Worm (Caenorhabditis elegans) whole organism, L1 larva: Measurements from ENCODE around the gene gop-1.

ENCODE experiments used
- Y116A8C.19 ChIP-seq: sonication (generic microtip); optimal IDR thresholded peaks from 2 replicates; lab custom pipeline; 2016; ENCODE audit warnings: missing compliant biosample characterization, missing genetic modification characterization, borderline replicate concordance
- ceh-82 ChIP-seq, 3 experiments: fragments of 150-350 bp in 1 of 3; sonication (generic microtip) in 2 of 3; optimal IDR thresholded peaks; 2 replicates each; lab custom pipeline; 2014 to 2017; ENCODE audit warnings: missing biosample characterization in 3 of 3, missing genetic modification characterization in 3 of 3
- dpl-1 ChIP-seq, 3 experiments: fragments of 150-350 bp in 2 of 3; sonication (generic microtip) in 1 of 3; optimal IDR thresholded peaks; 2 replicates each; lab custom pipeline; 2014 to 2017; ENCODE audit warnings: missing biosample characterization in 3 of 3, missing genetic modification characterization in 3 of 3, missing genetic modification reagents in 3 of 3
- dsc-1 ChIP-seq: sonication (generic microtip); optimal IDR thresholded peaks from 2 replicates; lab custom pipeline; 2016; ENCODE audit warnings: mild to moderate bottlenecking, missing genetic modification characterization, missing compliant biosample characterization
- efl-1 ChIP-seq, 4 experiments: fragments of 150-350 bp; optimal IDR thresholded peaks in 3 of 4; peaks in 1 of 4; 1 replicate in 1 of 4; 2 replicates in 3 of 4; lab custom pipeline; 2014; ENCODE audit warnings: missing biosample characterization in 2 of 4, missing genetic modification characterization in 2 of 4, missing genetic modification reagents in 2 of 4
- efl-3 ChIP-seq: fragments of 200-800 bp; sonication (Bioruptor generic); optimal IDR thresholded peaks from 2 replicates; lab custom pipeline; 2018; ENCODE audit warnings: mild to moderate bottlenecking, missing genetic modification characterization, missing compliant biosample characterization
- egl-13 ChIP-seq: sonication (generic microtip); optimal IDR thresholded peaks from 2 replicates; lab custom pipeline; 2016; ENCODE audit warnings: missing genotype, missing genetic modification reagents, missing genetic modification characterization, missing compliant biosample characterization
- egl-27 ChIP-seq, 2 experiments: fragments of 150-350 bp in 1 of 2; sonication (generic microtip); optimal IDR thresholded peaks; 3 replicates each; lab custom pipeline; 2017 to 2018; ENCODE audit warnings: missing biosample characterization in 2 of 2, missing genetic modification characterization in 2 of 2, missing genetic modification reagents in 2 of 2
- elt-2 ChIP-seq: sonication (generic microtip); optimal IDR thresholded peaks from 2 replicates; lab custom pipeline; 2016; ENCODE audit warnings: missing genetic modification characterization, mild to moderate bottlenecking, inconsistent platforms, missing compliant biosample characterization, missing genetic modification reagents
- elt-3 ChIP-seq, 6 experiments: fragments of 150-350 bp in 1 of 6; sonication (generic microtip); optimal IDR thresholded peaks; 2 replicates each; lab custom pipeline; 2017 to 2018; ENCODE audit warnings: missing biosample characterization in 6 of 6, missing genetic modification characterization in 6 of 6, inconsistent platforms in 1 of 6
- ets-5 ChIP-seq: fragments of 200-800 bp; sonication (Bioruptor generic); IDR thresholded peaks from 2 replicates; pipeline ENCODE4 v1.3.6; 2022; ENCODE audit warnings: missing genetic modification characterization, missing compliant biosample characterization
- fkh-4 ChIP-seq: sonication (generic microtip); optimal IDR thresholded peaks from 2 replicates; lab custom pipeline; 2016; ENCODE audit warnings: missing compliant biosample characterization, missing genetic modification characterization, borderline replicate concordance
- fkh-8 ChIP-seq: sonication (generic microtip); optimal IDR thresholded peaks from 2 replicates; lab custom pipeline; 2016; ENCODE audit warnings: mild to moderate bottlenecking, missing genetic modification characterization, missing compliant biosample characterization
- grh-1 ChIP-seq: fragments of 200-800 bp; sonication (Bioruptor generic); IDR thresholded peaks from 2 replicates; pipeline ENCODE4 v1.3.6; 2022; ENCODE audit warnings: missing genetic modification reagents, missing genetic modification characterization, missing compliant biosample characterization
- hlh-4 ChIP-seq: sonication (generic microtip); optimal IDR thresholded peaks from 2 replicates; lab custom pipeline; 2016; ENCODE audit warnings: mild to moderate bottlenecking, missing genetic modification characterization, missing compliant biosample characterization
- jun-1 ChIP-seq: fragments of 150-350 bp; optimal IDR thresholded peaks from 2 replicates; lab custom pipeline; 2014; ENCODE audit warnings: missing biosample characterization, missing genetic modification reagents, missing genetic modification characterization
- lin-35 ChIP-seq, 2 experiments: fragments of 150-350 bp; optimal IDR thresholded peaks; 2 replicates each; lab custom pipeline; 2014; ENCODE audit warnings: missing biosample characterization in 2 of 2, missing genetic modification characterization in 2 of 2, missing genetic modification reagents in 2 of 2
- lsy-2 ChIP-seq, 2 experiments: fragments of 150-350 bp; optimal IDR thresholded peaks; 2 replicates each; lab custom pipeline; 2014; ENCODE audit warnings: missing biosample characterization in 2 of 2, missing genetic modification characterization in 2 of 2
- mef-2 ChIP-seq: fragments of 150-350 bp; optimal IDR thresholded peaks from 2 replicates; lab custom pipeline; 2014; ENCODE audit warnings: missing biosample characterization, missing genetic modification characterization
- mep-1 ChIP-seq: fragments of 150-350 bp; optimal IDR thresholded peaks from 2 replicates; lab custom pipeline; 2014; ENCODE audit warnings: missing biosample characterization, missing genetic modification characterization
- nhr-19 ChIP-seq: fragments of 200-800 bp; sonication (Bioruptor generic); conservative IDR thresholded peaks from 2 replicates; pipeline ENCODE4 v1.3.6; 2022; ENCODE audit warnings: missing genetic modification characterization, missing compliant biosample characterization
- nhr-237 ChIP-seq: fragments of 150-350 bp; optimal IDR thresholded peaks from 2 replicates; lab custom pipeline; 2014; ENCODE audit warnings: missing biosample characterization, missing genetic modification characterization
- nhr-47 ChIP-seq: sonication (generic microtip); optimal IDR thresholded peaks from 2 replicates; lab custom pipeline; 2016; ENCODE audit warnings: mild to moderate bottlenecking, missing genetic modification characterization, moderate library complexity, missing compliant biosample characterization
- nhr-71 ChIP-seq: sonication (generic microtip); optimal IDR thresholded peaks from 2 replicates; lab custom pipeline; 2016; ENCODE audit warnings: mild to moderate bottlenecking, missing genetic modification characterization, moderate library complexity, missing compliant biosample characterization
- nhr-76 ChIP-seq: sonication (generic microtip); optimal IDR thresholded peaks from 2 replicates; lab custom pipeline; 2017; ENCODE audit warnings: missing biosample characterization, missing genetic modification characterization
- nhr-77 ChIP-seq: fragments of 150-350 bp; optimal IDR thresholded peaks from 2 replicates; lab custom pipeline; 2014; ENCODE audit warnings: missing biosample characterization, missing genetic modification characterization
- nhr-84 ChIP-seq: sonication (generic microtip); optimal IDR thresholded peaks from 2 replicates; lab custom pipeline; 2017; ENCODE audit warnings: missing biosample characterization, missing genetic modification characterization
- nhr-85 ChIP-seq: sonication (generic microtip); peaks from one replicate; lab custom pipeline; 2016; ENCODE audit warnings: missing genetic modification characterization, inconsistent platforms, missing compliant biosample characterization
- nhr-90 ChIP-seq: sonication (generic microtip); optimal IDR thresholded peaks from 2 replicates; lab custom pipeline; 2016; ENCODE audit warnings: mild to moderate bottlenecking, missing genetic modification characterization, missing compliant biosample characterization; ENCODE audit not compliant: poor library complexity
- pag-3 ChIP-seq: sonication (generic microtip); optimal IDR thresholded peaks from 2 replicates; lab custom pipeline; 2017; ENCODE audit warnings: missing genetic modification characterization, mild to moderate bottlenecking, missing compliant biosample characterization, antibody characterized with exemption, borderline replicate concordance; ENCODE audit not compliant: insufficient read depth
- pqm-1 ChIP-seq: sonication (generic microtip); optimal IDR thresholded peaks from 3 replicates; lab custom pipeline; 2017; ENCODE audit warnings: missing biosample characterization, missing genetic modification characterization
- rnt-1 ChIP-seq: sonication (generic microtip); optimal IDR thresholded peaks from 2 replicates; lab custom pipeline; 2016; ENCODE audit warnings: mild to moderate bottlenecking, missing genetic modification characterization, moderate library complexity, missing compliant biosample characterization
- snpc-4 ChIP-seq: fragments of 150-350 bp; optimal IDR thresholded peaks from 2 replicates; lab custom pipeline; 2014; ENCODE audit warnings: missing biosample characterization, missing genetic modification characterization
- snu-23 ChIP-seq: sonication (generic microtip); optimal IDR thresholded peaks from 2 replicates; lab custom pipeline; 2016; ENCODE audit warnings: missing genetic modification characterization, missing compliant biosample characterization
- sox-4 ChIP-seq: sonication (generic microtip); optimal IDR thresholded peaks from 2 replicates; lab custom pipeline; 2016; ENCODE audit warnings: missing genetic modification characterization, missing compliant biosample characterization
- sptf-1 ChIP-seq: fragments of 150-350 bp; optimal IDR thresholded peaks from 2 replicates; lab custom pipeline; 2014; ENCODE audit warnings: missing biosample characterization, missing genetic modification characterization
- sup-37 ChIP-seq: fragments of 200-800 bp; sonication (Bioruptor generic); optimal IDR thresholded peaks from 2 replicates; lab custom pipeline; 2018; ENCODE audit warnings: mild to moderate bottlenecking, missing genetic modification characterization, missing compliant biosample characterization
- tbx-2 ChIP-seq: sonication (generic microtip); optimal IDR thresholded peaks from 2 replicates; lab custom pipeline; 2016; ENCODE audit warnings: missing genetic modification characterization, missing compliant biosample characterization
- tlp-1 ChIP-seq: fragments of 150-350 bp; optimal IDR thresholded peaks from 2 replicates; lab custom pipeline; 2014; ENCODE audit warnings: missing biosample characterization, missing genetic modification characterization
- unc-30 ChIP-seq: sonication (generic microtip); optimal IDR thresholded peaks from 2 replicates; lab custom pipeline; 2017; ENCODE audit warnings: missing biosample characterization, missing genetic modification characterization
- unc-62 ChIP-seq: fragments of 150-350 bp; optimal IDR thresholded peaks from 2 replicates; lab custom pipeline; 2014; ENCODE audit warnings: missing biosample characterization, missing genetic modification reagents, missing genetic modification characterization
- unc-86 ChIP-seq: sonication (generic microtip); optimal IDR thresholded peaks from 2 replicates; lab custom pipeline; 2016; ENCODE audit warnings: missing genetic modification characterization, missing compliant biosample characterization
- unc-98 ChIP-seq: fragments of 200-800 bp; sonication (Bioruptor generic); IDR thresholded peaks from 2 replicates; pipeline ENCODE4 v1.3.6; 2022; ENCODE audit warnings: missing genetic modification characterization, missing compliant biosample characterization
- zip-4 ChIP-seq: fragments of 200-800 bp; sonication (Bioruptor generic); optimal IDR thresholded peaks from 2 replicates; lab custom pipeline; 2018; ENCODE audit warnings: mild to moderate bottlenecking, missing genetic modification characterization, moderate library complexity, missing compliant biosample characterization
- ztf-4 ChIP-seq: fragments of 150-350 bp; optimal IDR thresholded peaks from 2 replicates; lab custom pipeline; 2014; ENCODE audit warnings: missing biosample characterization, missing genetic modification characterization

The gop-1 gene

ce11 chrIII:5268486-5268885 is 14.2 kb downstream of the gop-1 start:
- TF ChIP-seq efl-1 (optimal IDR thresholded peaks at IDR 0.05; lab: Kevin White, UChicago) (no peak), efl-1 (GFP tag; optimal IDR thresholded peaks at IDR 0.05 in 1 of 2; lab: Kevin White, UChicago) (peak in 1 of 2 experiments; percentile 69), lsy-2 (tag; optimal IDR thresholded peaks at IDR 0.05; lab: Kevin White, UChicago) (peak; percentile 8), elt-2 (peak; percentile 6), ets-5 (GFP tag; lab: Robert Waterston, UW) (no peak), lin-35 (GFP tag; optimal IDR thresholded peaks at IDR 0.05; lab: Kevin White, UChicago) (peak in 1 of 2 experiments; percentile 47)

DNA sequence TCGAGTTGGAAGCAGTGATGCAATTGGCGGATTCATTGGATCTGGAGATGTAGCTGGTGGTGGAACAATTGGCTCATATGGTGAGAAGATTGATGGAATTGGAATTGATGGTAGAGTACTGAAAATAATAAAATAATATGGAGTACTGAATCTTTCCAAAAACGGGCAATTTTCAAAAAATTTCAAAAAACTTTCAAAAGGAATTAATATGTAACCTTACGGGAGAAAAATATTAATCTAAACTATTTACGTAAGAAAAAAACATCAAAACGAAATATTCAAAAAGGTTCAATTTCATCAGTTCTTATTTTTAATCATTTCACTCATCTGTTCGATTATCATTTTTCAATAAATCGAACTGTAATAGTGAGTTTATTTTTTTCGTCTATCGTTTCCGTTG is 15.6 kb downstream of the gop-1 start, which contains the start of gene ZC395.4:
TSS of gene ZC395.4 (plus strand) at position 301 of the 400 bp plus-strand sequence.
- no peak for TF ChIP-seq mep-1 (tag; lab: Kevin White, UChicago)
- TF ChIP-seq snu-23: no peak
- no peak for TF ChIP-seq efl-3 (GFP tag; lab: Kevin White, UChicago)
- no peak for TF ChIP-seq pag-3 (tag; lab: Kevin White, UChicago)
- TF ChIP-seq fkh-4 (tag; lab: Kevin White, UChicago): no peak
- TF ChIP-seq nhr-237 (tag; lab: Kevin White, UChicago): no peak
- TF ChIP-seq grh-1 (GFP tag; lab: Robert Waterston, UW): no peak
- TF ChIP-seq sptf-1 (tag; lab: Kevin White, UChicago): no peak
- TF ChIP-seq zip-4 (GFP tag; lab: Kevin White, UChicago): no peak
- TF ChIP-seq Y116A8C.19: no peak
- TF ChIP-seq nhr-76 (tag; lab: Kevin White, UChicago): no peak
- no peak for TF ChIP-seq efl-1 (optimal IDR thresholded peaks at IDR 0.05; lab: Kevin White, UChicago)
- TF ChIP-seq efl-1 (GFP tag; optimal IDR thresholded peaks at IDR 0.05 in 1 of 2; lab: Kevin White, UChicago): no peak
- no peak for TF ChIP-seq nhr-90 (tag; lab: Kevin White, UChicago)
- TF ChIP-seq unc-30 (tag; lab: Kevin White, UChicago): no peak
- TF ChIP-seq elt-3 (tag; optimal IDR thresholded peaks at IDR 0.05; lab: Kevin White, UChicago): no peak
- no peak for TF ChIP-seq jun-1 (tag; lab: Kevin White, UChicago)
- TF ChIP-seq hlh-4 (tag; lab: Kevin White, UChicago): no peak
- TF ChIP-seq nhr-47 (tag; lab: Kevin White, UChicago): no peak

DNA sequence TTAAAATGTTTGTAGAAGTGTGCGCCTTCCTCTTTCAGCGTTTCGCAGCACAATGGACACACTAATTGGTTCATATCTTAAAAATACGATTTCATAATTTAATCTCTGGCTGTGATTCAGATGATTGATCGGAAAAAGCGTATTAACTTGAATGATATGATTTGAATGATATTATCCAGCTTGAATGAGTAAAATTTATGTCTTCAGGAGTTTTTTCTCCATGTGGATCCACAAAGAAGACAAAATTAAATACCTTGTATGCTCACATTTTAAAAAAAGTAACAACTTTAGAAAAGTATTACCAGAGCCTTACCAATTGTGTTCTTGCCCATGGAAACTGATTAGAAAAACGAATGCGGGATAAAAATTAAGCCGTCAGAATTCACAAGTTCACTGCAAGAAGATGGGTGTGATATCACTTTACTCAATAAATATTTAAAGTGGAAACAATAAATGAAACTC is 19.2 kb downstream of the gop-1 start, which contains the start of gene ztf-8:
TSS of gene ztf-8 (minus strand) at position 76 of the 462 bp plus-strand sequence.
- TF ChIP-seq ztf-4 (tag; lab: Kevin White, UChicago) (no peak), efl-1 (optimal IDR thresholded peaks at IDR 0.05; lab: Kevin White, UChicago) (no peak), efl-1 (GFP tag; optimal IDR thresholded peaks at IDR 0.05 in 1 of 2; lab: Kevin White, UChicago) (no peak), fkh-8 (no peak), nhr-19 (GFP tag; lab: Robert Waterston, UW) (0 out of 2 replicates have a peak, but pooled peaks have one; percentile 12), nhr-90 (tag; lab: Kevin White, UChicago) (peak; percentile 5), nhr-71 (tag; lab: Kevin White, UChicago) (peak; percentile 57), unc-30 (tag; lab: Kevin White, UChicago) (no peak), nhr-77 (tag; lab: Kevin White, UChicago) (no peak), dsc-1 (tag; lab: Kevin White, UChicago) (peak; percentile 23), pag-3 (tag; lab: Kevin White, UChicago) (no peak), snu-23 (peak; percentile 24), sox-4 (tag; lab: Kevin White, UChicago) (no peak), grh-1 (GFP tag; lab: Robert Waterston, UW) (no peak), ceh-82 (tag; optimal IDR thresholded peaks at IDR 0.05; lab: Kevin White, UChicago) (no peak), egl-13 (tag; lab: Kevin White, UChicago) (no peak), unc-62 (GFP tag; lab: Kevin White, UChicago) (no peak), dpl-1 (GFP tag; optimal IDR thresholded peaks at IDR 0.05; lab: Kevin White, UChicago) (peak in 1 of 3 experiments; percentile 6), Y116A8C.19 (no peak), sptf-1 (tag; lab: Kevin White, UChicago) (no peak), nhr-85 (no peak), nhr-84 (tag; lab: Kevin White, UChicago) (no peak), snpc-4 (tag; lab: Kevin White, UChicago) (no peak), sup-37 (no peak), rnt-1 (tag; lab: Kevin White, UChicago) (no peak), nhr-47 (tag; lab: Kevin White, UChicago) (no peak), pqm-1 (tag; lab: Kevin White, UChicago) (no peak), mef-2 (tag; lab: Kevin White, UChicago) (no peak), lin-35 (GFP tag; optimal IDR thresholded peaks at IDR 0.05; lab: Kevin White, UChicago) (no peak), tlp-1 (tag; lab: Kevin White, UChicago) (no peak), egl-27 (tag; optimal IDR thresholded peaks at IDR 0.05; lab: Kevin White, UChicago) (no peak), unc-98 (GFP tag; lab: Robert Waterston, UW) (no peak), tbx-2 (no peak), unc-86 (tag; lab: Kevin White, UChicago) (no peak), lsy-2 (tag; optimal IDR thresholded peaks at IDR 0.05; lab: Kevin White, UChicago) (no peak)
